Worm (Caenorhabditis elegans) whole organism, young adult: Measurements from ENCODE around the gene K09F6.6.
"Not testable (repeated sequence)": the region's sequence is repeated elsewhere in the genome, so short reads cannot be mapped to it uniquely, and the experiment has no call there.

Experiments used
- B0019.2 ChIP-seq: fragments of 200-800 bp; sonication (Bioruptor generic); conservative IDR thresholded peaks from 2 replicates; pipeline ENCODE4 v1.3.6; 2022; ENCODE audit warnings: missing genetic modification reagents, missing genetic modification characterization, missing compliant biosample characterization
- B0035.1 ChIP-seq: sonication (generic microtip); optimal IDR thresholded peaks from 2 replicates; lab custom pipeline; 2016; ENCODE audit warnings: missing genetic modification characterization, mild to moderate bottlenecking, missing compliant biosample characterization, missing genotype, missing genetic modification reagents
- B0261.1 ChIP-seq: sonication (generic microtip); optimal IDR thresholded peaks from 2 replicates; lab custom pipeline; 2016; ENCODE audit warnings: mild to moderate bottlenecking, missing genetic modification characterization, moderate library complexity, missing compliant biosample characterization
- B0336.3 ChIP-seq: fragments of 200-800 bp; sonication (Bioruptor generic); IDR thresholded peaks from 2 replicates; pipeline ENCODE4 v1.3.6; 2022; ENCODE audit warnings: missing genetic modification characterization, missing compliant biosample characterization
- C17E4.6 ChIP-seq: fragments of 200-800 bp; sonication (Bioruptor generic); IDR thresholded peaks from 2 replicates; pipeline ENCODE4 v1.3.6; 2022; ENCODE audit warnings: missing genetic modification reagents, missing genetic modification characterization, missing compliant biosample characterization
- F37B4.10 ChIP-seq: fragments of 200-800 bp; sonication (Bioruptor generic); IDR thresholded peaks from 2 replicates; pipeline ENCODE4 v1.3.6; 2022; ENCODE audit warnings: missing genetic modification characterization, missing compliant biosample characterization
- F49E8.2 ChIP-seq: sonication (generic microtip); optimal IDR thresholded peaks from 3 replicates; lab custom pipeline; 2017; ENCODE audit warnings: missing genetic modification characterization, mild to moderate bottlenecking, missing compliant biosample characterization, antibody characterized with exemption, moderate library complexity; ENCODE audit not compliant: insufficient read depth
- F52B5.7 ChIP-seq: sonication (generic microtip); optimal IDR thresholded peaks from 2 replicates; lab custom pipeline; 2016; ENCODE audit warnings: mild to moderate bottlenecking, missing genetic modification characterization, missing compliant biosample characterization
- F57C9.4 ChIP-seq: sonication (generic microtip); optimal IDR thresholded peaks from 2 replicates; lab custom pipeline; 2017; ENCODE audit warnings: mild to moderate bottlenecking, missing genetic modification characterization, missing compliant biosample characterization
- K11D2.4 ChIP-seq: fragments of 200-800 bp; sonication (Bioruptor generic); IDR thresholded peaks from 2 replicates; pipeline ENCODE4 v1.3.6; 2022; ENCODE audit warnings: missing genetic modification reagents, missing genetic modification characterization, missing compliant biosample characterization
- T07F8.4 ChIP-seq: sonication (generic microtip); optimal IDR thresholded peaks from 2 replicates; lab custom pipeline; 2016; ENCODE audit warnings: mild to moderate bottlenecking, missing genetic modification characterization, moderate library complexity, missing compliant biosample characterization
- Y53G8AR.9 ChIP-seq: fragments of 200-800 bp; sonication (Bioruptor generic); conservative IDR thresholded peaks from 2 replicates; pipeline ENCODE4 v1.3.6; 2022; ENCODE audit warnings: missing genetic modification reagents, missing genetic modification characterization, missing compliant biosample characterization
- Y95B8A.8 ChIP-seq: fragments of 200-800 bp; sonication (Bioruptor generic); IDR thresholded peaks from 2 replicates; pipeline ENCODE4 v1.3.6; 2022; ENCODE audit warnings: missing genetic modification reagents, missing genetic modification characterization, missing compliant biosample characterization
- athp-1 ChIP-seq: sonication (generic microtip); optimal IDR thresholded peaks from 2 replicates; lab custom pipeline; 2017; ENCODE audit warnings: mild to moderate bottlenecking, missing genetic modification characterization, missing compliant biosample characterization
- cebp-2 ChIP-seq: fragments of 200-800 bp; sonication (Bioruptor generic); IDR thresholded peaks from 2 replicates; pipeline ENCODE4 v1.3.6; 2022; ENCODE audit warnings: missing genetic modification characterization, missing compliant biosample characterization
- ceh-100 ChIP-seq: fragments of 200-800 bp; sonication (Bioruptor generic); IDR thresholded peaks from 2 replicates; pipeline ENCODE4 v1.3.6; 2022; ENCODE audit warnings: missing genetic modification reagents, missing genetic modification characterization, missing compliant biosample characterization
- dpl-1 ChIP-seq: fragments of 150-350 bp; optimal IDR thresholded peaks from 2 replicates; lab custom pipeline; 2014; ENCODE audit warnings: missing biosample characterization, missing genetic modification reagents, missing genetic modification characterization
- egrh-3 ChIP-seq: fragments of 200-800 bp; sonication (Bioruptor generic); IDR thresholded peaks from 2 replicates; pipeline ENCODE4 v1.3.6; 2022; ENCODE audit warnings: missing genetic modification reagents, missing genetic modification characterization, missing compliant biosample characterization
- him-1 ChIP-seq: sonication (generic microtip); optimal IDR thresholded peaks from 2 replicates; lab custom pipeline; 2016; ENCODE audit warnings: missing genotype, missing genetic modification reagents, missing genetic modification characterization, missing compliant biosample characterization
- hrde-1 ChIP-seq: sonication (generic microtip); optimal IDR thresholded peaks from 2 replicates; lab custom pipeline; 2016; ENCODE audit warnings: missing genetic modification characterization, mild to moderate bottlenecking, missing compliant biosample characterization, moderate library complexity, missing genotype, missing genetic modification reagents, borderline replicate concordance
- lin-35 ChIP-seq, 3 experiments: fragments of 150-350 bp in 2 of 3; sonication (generic microtip) in 1 of 3; optimal IDR thresholded peaks; 2 replicates each; lab custom pipeline; 2014 to 2018; ENCODE audit warnings: missing biosample characterization in 3 of 3, missing genetic modification characterization in 3 of 3, missing genetic modification reagents in 3 of 3
- lir-1 ChIP-seq: fragments of 200-800 bp; sonication (Bioruptor generic); conservative IDR thresholded peaks from 2 replicates; pipeline ENCODE4 v1.3.6; 2022; ENCODE audit warnings: missing genetic modification reagents, missing genetic modification characterization, missing compliant biosample characterization
- madf-3 ChIP-seq: fragments of 200-800 bp; sonication (Bioruptor generic); IDR thresholded peaks from 2 replicates; pipeline ENCODE4 v1.3.6; 2022; ENCODE audit warnings: missing genetic modification reagents, missing genetic modification characterization, missing compliant biosample characterization
- madf-6 ChIP-seq: fragments of 200-800 bp; sonication (Bioruptor generic); IDR thresholded peaks from 2 replicates; pipeline ENCODE4 v1.3.6; 2022; ENCODE audit warnings: missing genetic modification reagents, missing genetic modification characterization, missing compliant biosample characterization
- madf-8 ChIP-seq: fragments of 200-800 bp; sonication (Bioruptor generic); conservative IDR thresholded peaks from 2 replicates; pipeline ENCODE4 v1.3.6; 2022; ENCODE audit warnings: missing genetic modification reagents, missing genetic modification characterization, missing compliant biosample characterization
- mcd-1 ChIP-seq: fragments of 200-800 bp; sonication (Bioruptor generic); IDR thresholded peaks from 2 replicates; pipeline ENCODE4 v1.3.6; 2022; ENCODE audit warnings: missing genetic modification reagents, missing genetic modification characterization, missing compliant biosample characterization
- mel-28 ChIP-seq: sonication (generic microtip); optimal IDR thresholded peaks from 2 replicates; lab custom pipeline; 2016; ENCODE audit warnings: borderline replicate concordance, mild to moderate bottlenecking, missing genetic modification characterization, missing compliant biosample characterization
- mes-4 ChIP-seq: sonication (generic microtip); optimal IDR thresholded peaks from 2 replicates; lab custom pipeline; 2016; ENCODE audit warnings: missing genotype, missing genetic modification characterization, missing compliant biosample characterization
- nfya-2 ChIP-seq: fragments of 200-800 bp; sonication (Bioruptor generic); IDR thresholded peaks from 2 replicates; pipeline ENCODE4 v1.3.6; 2022; ENCODE audit warnings: missing genetic modification reagents, missing genetic modification characterization, missing compliant biosample characterization
- nfyb-1 ChIP-seq: fragments of 200-800 bp; sonication (Bioruptor generic); IDR thresholded peaks from 2 replicates; pipeline ENCODE4 v1.3.6; 2022; ENCODE audit warnings: missing genetic modification reagents, missing genetic modification characterization, missing compliant biosample characterization
- nhr-27 ChIP-seq: fragments of 200-800 bp; sonication (Bioruptor generic); optimal IDR thresholded peaks from 2 replicates; lab custom pipeline; 2018; ENCODE audit warnings: mild to moderate bottlenecking, missing genetic modification characterization, moderate library complexity, missing compliant biosample characterization
- pbrm-1 ChIP-seq: fragments of 200-800 bp; sonication (Bioruptor generic); IDR thresholded peaks from 2 replicates; pipeline ENCODE4 v1.3.6; 2022; ENCODE audit warnings: missing genetic modification reagents, missing genetic modification characterization, missing compliant biosample characterization
- pha-4 ChIP-seq: fragments of 150-350 bp; sonication (generic microtip); optimal IDR thresholded peaks from 2 replicates; lab custom pipeline; 2014; ENCODE audit warnings: missing biosample characterization, missing genetic modification reagents, missing genetic modification characterization
- rcor-1 ChIP-seq: fragments of 200-800 bp; sonication (Bioruptor generic); IDR thresholded peaks from 2 replicates; pipeline ENCODE4 v1.3.6; 2022; ENCODE audit warnings: missing genetic modification reagents, missing genetic modification characterization, missing compliant biosample characterization
- sdz-38 ChIP-seq: sonication (generic microtip); optimal IDR thresholded peaks from 2 replicates; lab custom pipeline; 2016; ENCODE audit warnings: missing genotype, missing genetic modification characterization, missing compliant biosample characterization
- unc-130 ChIP-seq: sonication (generic microtip); optimal IDR thresholded peaks from 2 replicates; lab custom pipeline; 2016; ENCODE audit warnings: missing genetic modification reagents, missing genetic modification characterization, missing compliant biosample characterization
- zfh-2 ChIP-seq: fragments of 200-800 bp; sonication (Bioruptor generic); conservative IDR thresholded peaks from 2 replicates; pipeline ENCODE4 v1.3.6; 2022; ENCODE audit warnings: missing genetic modification reagents, missing genetic modification characterization, missing compliant biosample characterization
- ztf-18 ChIP-seq: sonication (generic microtip); optimal IDR thresholded peaks from 2 replicates; lab custom pipeline; 2016; ENCODE audit warnings: missing genotype, mild to moderate bottlenecking, missing genetic modification characterization, missing compliant biosample characterization
- ztf-25 ChIP-seq: fragments of 200-800 bp; sonication (Bioruptor generic); IDR thresholded peaks from 2 replicates; pipeline ENCODE4 v1.3.6; 2022; ENCODE audit warnings: missing genetic modification reagents, missing genetic modification characterization, missing compliant biosample characterization
- ztf-28 ChIP-seq: fragments of 200-800 bp; sonication (Bioruptor generic); IDR thresholded peaks from 2 replicates; pipeline ENCODE4 v1.3.6; 2022; ENCODE audit warnings: missing genetic modification reagents, missing genetic modification characterization, missing compliant biosample characterization
- ztf-6 ChIP-seq: fragments of 200-800 bp; sonication (Bioruptor generic); IDR thresholded peaks from 2 replicates; pipeline ENCODE4 v1.3.6; 2022; ENCODE audit warnings: missing genetic modification reagents, missing genetic modification characterization, missing compliant biosample characterization

K09F6.6 gene

ce11 chrII:2273750-2274149 is 5.4 kb downstream of the K09F6.6 start:
- TF ChIP-seq ztf-28 (no peak), B0336.3 (0 out of 2 replicates have a peak, but pooled peaks have one; percentile 25), B0261.1 (no peak), ceh-100 (no peak), zfh-2 (GFP tag; lab: Robert Waterston, UW) (peak; percentile 86), sdz-38 (tag; lab: Kevin White, UChicago) (no peak), egrh-3 (GFP tag; lab: Robert Waterston, UW) (peak; percentile 67; the same call in 1 of the 2 replicates), mcd-1 (GFP tag; lab: Robert Waterston, UW) (peak; percentile 29; the same call in 1 of the 2 replicates)

- not testable (repeated sequence) for TF ChIP-seq lin-35 (GFP tag; optimal IDR thresholded peaks at IDR 0.05; lab: Kevin White, UChicago); unc-130 (GFP tag; lab: Kevin White, UChicago); lir-1 (GFP tag; lab: Robert Waterston, UW)
These were observed 24.2 kb downstream of the K09F6.6 start, which contains the start of gene K09F6.3 for ce11 chrII:2254861-2255260. K09F6.3 (plus strand) TSS chrII:2255161.

ce11 chrII:2253676-2254075 is 25.4 kb downstream of the K09F6.6 start:
- peak; percentile 60; the same call in 1 of the 2 replicates for TF ChIP-seq zfh-2 (GFP tag; lab: Robert Waterston, UW)
- TF ChIP-seq pbrm-1: no peak

- TF ChIP-seq lin-35 (GFP tag; optimal IDR thresholded peaks at IDR 0.05; lab: Kevin White, UChicago) (no peak), zfh-2 (GFP tag; lab: Robert Waterston, UW) (peak; percentile 83), ztf-25 (0 out of 2 replicates have a peak, but pooled peaks have one; percentile 49), egrh-3 (GFP tag; lab: Robert Waterston, UW) (peak; percentile 92)
These were observed 27.5 kb downstream of the K09F6.6 start for ce11 chrII:2251617-2252016.

- no peak for TF ChIP-seq hrde-1 (tag; lab: Kevin White, UChicago)
- no peak for TF ChIP-seq madf-3 (GFP tag; lab: Robert Waterston, UW)
- TF ChIP-seq nfyb-1 (GFP tag; lab: Robert Waterston, UW): no peak
- no peak for TF ChIP-seq F52B5.7 (tag; lab: Kevin White, UChicago)
- TF ChIP-seq Y95B8A.8 (GFP tag; lab: Robert Waterston, UW): no peak
- no peak for TF ChIP-seq madf-8
- no peak for TF ChIP-seq rcor-1 (GFP tag; lab: Robert Waterston, UW)
- TF ChIP-seq ztf-18 (tag; lab: Kevin White, UChicago): no peak
- no peak for TF ChIP-seq F49E8.2 (tag; lab: Kevin White, UChicago)
- no peak for TF ChIP-seq nfya-2 (GFP tag; lab: Robert Waterston, UW)
- no peak for TF ChIP-seq lin-35 (GFP tag; optimal IDR thresholded peaks at IDR 0.05; lab: Kevin White, UChicago)
- TF ChIP-seq mcd-1 (GFP tag; lab: Robert Waterston, UW): no peak
- TF ChIP-seq ztf-6 (GFP tag; lab: Robert Waterston, UW): no peak
- no peak for TF ChIP-seq T07F8.4
These were observed 35.8 kb downstream of the K09F6.6 start, which contains the start of gene F54A3.2 for ce11 chrII:2243342-2243741. F54A3.2 (plus strand) TSS chrII:2243642.

ce11 chrII:2236352-2236751 is 42.8 kb downstream of the K09F6.6 start:
- TF ChIP-seq B0019.2 (GFP tag; lab: Robert Waterston, UW) (no peak), pha-4 (tag; lab: Kevin White, UChicago) (no peak), dpl-1 (GFP tag; lab: Kevin White, UChicago) (no peak), madf-6 (GFP tag; lab: Robert Waterston, UW) (no peak), mes-4 (tag; lab: Kevin White, UChicago) (no peak), cebp-2 (no peak), mel-28 (tag; lab: Kevin White, UChicago) (no peak), K11D2.4 (no peak), athp-1 (tag; lab: Kevin White, UChicago) (no peak), F57C9.4 (no peak), B0035.1 (no peak), nhr-27 (no peak), C17E4.6 (no peak), Y53G8AR.9 (GFP tag; lab: Robert Waterston, UW) (no peak), him-1 (tag; lab: Kevin White, UChicago) (no peak), F37B4.10 (GFP tag; lab: Robert Waterston, UW) (no peak)
